Worm (Caenorhabditis elegans) whole organism, L1 larva: ENCODE results near the gene W03F9.2.

Source experiments
- C16A3.4 ChIP-seq: fragments of 150-350 bp; optimal IDR thresholded peaks from 2 replicates; lab custom pipeline; 2014; ENCODE audit warnings: missing biosample characterization, missing genetic modification characterization
- hlh-17 ChIP-seq: fragments of 200-800 bp; sonication (Bioruptor generic); optimal IDR thresholded peaks from 2 replicates; lab custom pipeline; 2018; ENCODE audit warnings: missing genetic modification characterization, mild to moderate bottlenecking, missing compliant biosample characterization, moderate library complexity, borderline replicate concordance
- lin-39 ChIP-seq: fragments of 150-350 bp; optimal IDR thresholded peaks from 2 replicates; lab custom pipeline; 2014; ENCODE audit warnings: missing biosample characterization, missing genetic modification reagents, missing genetic modification characterization
- mab-9 ChIP-seq: fragments of 200-800 bp; sonication (Bioruptor generic); IDR thresholded peaks from 2 replicates; pipeline ENCODE4 v1.3.6; 2022; ENCODE audit warnings: missing genetic modification reagents, missing genetic modification characterization, missing compliant biosample characterization
- nhr-20 ChIP-seq: sonication (generic microtip); optimal IDR thresholded peaks from 2 replicates; lab custom pipeline; 2016; ENCODE audit warnings: mild to moderate bottlenecking, missing genetic modification characterization, missing compliant biosample characterization
- nhr-77 ChIP-seq: fragments of 150-350 bp; optimal IDR thresholded peaks from 2 replicates; lab custom pipeline; 2014; ENCODE audit warnings: missing biosample characterization, missing genetic modification characterization
- skn-1 ChIP-seq: fragments of 150-350 bp; optimal IDR thresholded peaks from 2 replicates; lab custom pipeline; 2014; ENCODE audit warnings: missing biosample characterization, missing genetic modification characterization
- sptf-1 ChIP-seq: fragments of 150-350 bp; optimal IDR thresholded peaks from 2 replicates; lab custom pipeline; 2014; ENCODE audit warnings: missing biosample characterization, missing genetic modification characterization
- zag-1 ChIP-seq: fragments of 150-350 bp; optimal IDR thresholded peaks from 2 replicates; lab custom pipeline; 2014; ENCODE audit warnings: missing biosample characterization, missing genetic modification characterization

DNA sequence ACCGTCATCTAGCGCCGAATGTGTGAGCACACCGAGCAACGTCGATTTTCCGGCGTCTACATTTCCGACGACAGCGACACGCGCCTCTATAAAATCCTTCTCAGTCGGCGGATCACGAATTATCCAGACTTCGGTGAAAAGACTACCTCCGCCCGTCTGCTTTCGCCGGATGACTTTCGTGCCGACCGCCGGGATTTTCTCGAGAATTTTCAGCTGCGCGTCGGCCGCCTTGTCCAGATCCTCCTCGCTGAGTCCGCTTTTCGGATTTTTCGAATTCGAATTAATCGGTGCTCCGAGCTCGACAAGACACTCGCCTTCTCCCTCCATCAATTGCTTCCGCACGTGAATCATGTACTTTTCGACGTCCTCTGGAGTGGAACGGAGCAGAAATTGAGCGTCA, 5.6 kb downstream of the W03F9.2 start:
- TF ChIP-seq zag-1 (tag; lab: Kevin White, UChicago) = no peak
- no peak for TF ChIP-seq sptf-1
- no peak for TF ChIP-seq nhr-77 (tag; lab: Kevin White, UChicago)
- no peak for TF ChIP-seq nhr-20 (tag; lab: Kevin White, UChicago)
- no peak for TF ChIP-seq mab-9
- TF ChIP-seq lin-39 (tag; lab: Kevin White, UChicago) = no peak
- no peak for TF ChIP-seq C16A3.4 (tag; lab: Kevin White, UChicago)
- TF ChIP-seq skn-1 = no peak
- TF ChIP-seq hlh-17 (GFP tag; lab: Kevin White, UChicago) = no peak
